Worm (Caenorhabditis elegans): ENCODE data around the gene ZC504.1.

DNA sequence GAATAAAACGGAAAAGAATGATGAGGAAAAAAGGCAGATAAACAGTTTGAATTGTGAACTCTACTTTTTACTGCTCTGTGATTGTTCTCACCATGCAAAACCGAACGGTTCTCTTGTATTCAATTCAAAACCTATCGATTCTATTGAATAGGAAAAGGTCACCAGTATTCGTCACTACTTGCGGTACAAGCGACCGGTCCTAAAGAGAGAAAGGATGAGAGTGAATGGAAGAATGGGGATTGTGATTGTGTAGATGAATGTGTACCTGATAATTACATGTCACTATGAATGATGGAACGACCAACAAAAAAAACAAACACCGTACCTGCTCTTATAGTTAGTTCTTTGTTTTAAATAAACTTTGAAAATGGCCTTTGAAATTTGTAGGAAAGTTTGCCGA is 25.8 kb downstream of the ZC504.1 start:
- TF ChIP-seq unc-55 (GFP tag; optimal IDR thresholded peaks at IDR 0.05) (no peak), lim-6 (tag; optimal IDR thresholded peaks at IDR 0.05) (no peak), pax-1 (tag; optimal IDR thresholded peaks at IDR 0.05) (no peak), fkh-10 (GFP tag; optimal IDR thresholded peaks at IDR 0.05) (no peak), ceh-48 (tag; optimal IDR thresholded peaks at IDR 0.05) (no peak), pha-4 (tag; optimal IDR thresholded peaks at IDR 0.05) (no peak), ceh-9 (tag; optimal IDR thresholded peaks at IDR 0.05) (no peak), rnt-1 (tag; optimal IDR thresholded peaks at IDR 0.05) (no peak), ama-1 (optimal IDR thresholded peaks at IDR 0.05) (no peak), nhr-232 (tag; optimal IDR thresholded peaks at IDR 0.05) (no peak)

All from whole organism, late embryonic.